Fruit fly (Drosophila melanogaster) whole organism, adult: ENCODE measurements around the gene CG3213.

Experiments used
- CG14711 ChIP-seq: fragments of 200-800 bp; sonication (Bioruptor generic); optimal IDR thresholded peaks from 2 replicates; lab custom pipeline; 2018; ENCODE audit warnings: missing biosample characterization, mild to moderate bottlenecking, missing genetic modification characterization, moderate library complexity
- CG1620 ChIP-seq: fragments of 200-800 bp; sonication (Bioruptor generic); optimal IDR thresholded peaks from 2 replicates; lab custom pipeline; 2016; ENCODE audit warnings: missing biosample characterization, missing genetic modification characterization
- CG5204 ChIP-seq: fragments of 200-800 bp; sonication (Bioruptor generic); optimal IDR thresholded peaks from 2 replicates; lab custom pipeline; 2016; ENCODE audit warnings: missing biosample characterization, missing genetic modification characterization
- CG7101 ChIP-seq: fragments of 200-800 bp; sonication (Bioruptor generic); optimal IDR thresholded peaks from 2 replicates; lab custom pipeline; 2018; ENCODE audit warnings: missing biosample characterization, mild to moderate bottlenecking, missing genetic modification characterization, moderate library complexity
- Crg-1 ChIP-seq: fragments of 200-800 bp; sonication (Bioruptor generic); optimal IDR thresholded peaks from 2 replicates; lab custom pipeline; 2016; ENCODE audit warnings: missing biosample characterization, missing genetic modification characterization
- cic ChIP-seq: fragments of 200-800 bp; sonication (Bioruptor generic); optimal IDR thresholded peaks from 2 replicates; lab custom pipeline; 2017; ENCODE audit warnings: missing biosample characterization, mild to moderate bottlenecking, missing genetic modification characterization, moderate library complexity
- cnc ChIP-seq, 2 experiments: fragments of >200 bp; optimal IDR thresholded peaks; 2 replicates each; lab custom pipeline; 2017
- kay ChIP-seq: fragments of 200-800 bp; sonication (Bioruptor generic); peaks from one replicate; lab custom pipeline; 2016; ENCODE audit warnings: missing biosample characterization, missing genetic modification characterization, borderline replicate concordance
- toe ChIP-seq: fragments of 200-800 bp; sonication (Bioruptor generic); optimal IDR thresholded peaks from 2 replicates; lab custom pipeline; 2016; ENCODE audit warnings: missing biosample characterization, missing genetic modification characterization

dm6 chr2L:3495465-3495864, 24.0 kb downstream of the CG3213 start:
- TF ChIP-seq CG1620 (GFP tag; lab: Kevin White, UChicago): no peak
- no peak for TF ChIP-seq cnc (optimal IDR thresholded peaks at IDR 0.05; lab: Kevin White, UChicago)
- TF ChIP-seq CG7101: no peak
- TF ChIP-seq CG14711: no peak
- TF ChIP-seq CG5204 (GFP tag; lab: Kevin White, UChicago): no peak
- no peak for TF ChIP-seq toe
- no peak for TF ChIP-seq cic (GFP tag; lab: Kevin White, UChicago)
- no peak for TF ChIP-seq Crg-1
- no peak for TF ChIP-seq kay (GFP tag; lab: Kevin White, UChicago)
